Worm (Caenorhabditis elegans): ENCODE data around the gene C28G1.2.

Gene C28G1.2

DNA sequence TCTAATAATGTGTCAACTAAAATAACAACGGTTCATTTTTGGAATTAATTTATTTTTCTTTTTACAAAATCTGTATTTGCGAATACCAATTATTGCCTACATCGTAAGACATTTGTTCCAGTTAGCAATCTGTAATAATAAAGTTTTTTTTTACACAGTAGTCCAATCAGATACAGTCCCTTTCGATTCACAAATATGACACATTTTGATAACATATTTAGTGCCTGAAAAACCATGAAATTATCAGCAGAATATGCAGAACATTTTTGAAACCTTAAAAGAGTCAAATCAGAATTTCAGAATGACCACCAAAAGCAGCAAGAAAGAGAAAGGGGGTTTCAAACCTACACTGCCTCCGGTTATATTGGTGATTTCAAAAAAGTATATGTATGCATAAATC is 43.5 kb downstream of the C28G1.2 start, which contains the start of gene C06E2.2:
C06E2.2 (plus strand) TSS at position 301 of the 400 bp plus-strand sequence.
- TF ChIP-seq unc-39 (tag; optimal IDR thresholded peaks at IDR 0.05) = no peak
- no peak for TF ChIP-seq zag-1 (tag; optimal IDR thresholded peaks at IDR 0.05)
- TF ChIP-seq dmd-4 (tag; optimal IDR thresholded peaks at IDR 0.05) = no peak
- TF ChIP-seq aly-2 (tag; optimal IDR thresholded peaks at IDR 0.05) = no peak
- TF ChIP-seq nhr-77 (tag; optimal IDR thresholded peaks at IDR 0.05) = no peak
- no peak for TF ChIP-seq nhr-10 (tag; optimal IDR thresholded peaks at IDR 0.05)
- no peak for TF ChIP-seq Y55F3AM.14 (GFP tag; optimal IDR thresholded peaks at IDR 0.05)
- TF ChIP-seq ztf-4 (tag; optimal IDR thresholded peaks at IDR 0.05) = no peak
- no peak for TF ChIP-seq unc-62 (GFP tag; optimal IDR thresholded peaks at IDR 0.05)
- no peak for TF ChIP-seq lsy-2 (tag; optimal IDR thresholded peaks at IDR 0.05)

DNA sequence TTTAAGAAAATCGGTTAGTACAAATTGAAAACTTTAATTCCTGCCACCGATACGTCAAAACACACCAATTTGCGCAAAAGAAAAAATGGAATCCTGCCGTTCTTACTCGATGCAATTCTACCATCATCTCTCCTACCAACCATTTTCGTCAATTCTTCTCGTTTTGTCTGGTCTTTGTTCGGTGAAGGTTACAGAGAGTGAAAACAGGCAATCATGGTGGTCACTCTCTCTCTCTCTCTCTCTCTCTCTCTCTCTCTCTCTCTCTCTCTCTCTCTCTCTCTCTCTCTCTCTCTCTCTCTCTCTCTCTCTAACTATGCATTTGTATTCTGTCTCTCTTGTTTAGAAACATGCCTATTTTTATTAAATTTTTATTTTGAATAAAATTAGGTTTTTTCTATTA is 46.3 kb downstream of the C28G1.2 start:
- TF ChIP-seq sma-9 (GFP tag; optimal IDR thresholded peaks at IDR 0.05) (no peak), sma-9 (tag; optimal IDR thresholded peaks at IDR 0.05) (no peak), nhr-25 (tag; optimal IDR thresholded peaks at IDR 0.05) (peak; percentile 59), blmp-1 (tag; optimal IDR thresholded peaks at IDR 0.05; ENCODE audit: insufficient read depth) (peak; percentile 87)
